Fruit fly (Drosophila melanogaster) whole organism, embryonic: ENCODE results near the gene CG6231.
A peak's percentile ranks its signal among the peaks of the same experiment; 100 is the strongest.

Experiments used
- Bgb ChIP-seq: fragments of 200-800 bp; sonication (Bioruptor generic); IDR thresholded peaks from 2 replicates; pipeline ENCODE4 v1.3.6; 2022; ENCODE audit warnings: missing biosample characterization, missing genetic modification characterization; ENCODE audit not compliant: partially characterized antibody
- CG11085 ChIP-seq: fragments of 200-800 bp; sonication (Bioruptor generic); IDR thresholded peaks from 2 replicates; pipeline ENCODE4 v1.3.6; 2022; ENCODE audit warnings: missing biosample characterization, missing genetic modification characterization
- CG11456 ChIP-seq: fragments of 200-800 bp; sonication (Bioruptor generic); IDR thresholded peaks from 3 replicates; pipeline ENCODE4 v1.3.6; 2022; ENCODE audit warnings: missing biosample characterization, missing genetic modification characterization
- CG11696 ChIP-seq: fragments of 200-800 bp; sonication (Bioruptor generic); IDR thresholded peaks from 2 replicates; pipeline ENCODE4 v1.3.6; 2022; ENCODE audit warnings: missing biosample characterization, missing genetic modification characterization
- CG12071 ChIP-seq: fragments of 200-800 bp; sonication (Bioruptor generic); optimal IDR thresholded peaks from 3 replicates; lab custom pipeline; 2018; ENCODE audit warnings: missing biosample characterization, mild to moderate bottlenecking, missing genetic modification characterization
- CG12104 ChIP-seq: fragments of 200-800 bp; sonication (Bioruptor generic); optimal IDR thresholded peaks from 3 replicates; lab custom pipeline; 2016; ENCODE audit warnings: missing biosample characterization, missing genetic modification characterization
- CG12659 ChIP-seq: fragments of 200-800 bp; sonication (Bioruptor generic); optimal IDR thresholded peaks from 3 replicates; lab custom pipeline; 2017; ENCODE audit warnings: mild to moderate bottlenecking, missing biosample characterization, missing genetic modification reagents, missing genetic modification characterization
- CG12744 ChIP-seq: fragments of 200-800 bp; sonication (Bioruptor generic); optimal IDR thresholded peaks from 2 replicates; lab custom pipeline; 2016; ENCODE audit warnings: missing biosample characterization, missing genetic modification characterization
- CG13894 ChIP-seq: fragments of 200-800 bp; sonication (Bioruptor generic); optimal IDR thresholded peaks from 3 replicates; lab custom pipeline; 2018; ENCODE audit warnings: missing biosample characterization, mild to moderate bottlenecking, missing genetic modification characterization, moderate library complexity
- CG14014 ChIP-seq: fragments of 200-800 bp; sonication (Bioruptor generic); IDR thresholded peaks from 2 replicates; pipeline ENCODE4 v1.3.6; 2022; ENCODE audit warnings: missing biosample characterization, missing genetic modification characterization
- CG15011 ChIP-seq: fragments of 200-800 bp; sonication (Bioruptor generic); optimal IDR thresholded peaks from 3 replicates; lab custom pipeline; 2018; ENCODE audit warnings: missing biosample characterization, mild to moderate bottlenecking, missing genetic modification characterization
- CG16813 ChIP-seq: fragments of 200-800 bp; sonication (Bioruptor generic); IDR thresholded peaks from 3 replicates; pipeline ENCODE4 v1.3.6; 2022; ENCODE audit warnings: missing biosample characterization, missing genetic modification characterization; ENCODE audit not compliant: partially characterized antibody
- CG17361 ChIP-seq: fragments of 200-800 bp; sonication (Bioruptor generic); IDR thresholded peaks from 3 replicates; pipeline ENCODE4 v1.3.6; 2022; ENCODE audit warnings: missing biosample characterization, missing genetic modification characterization
- CG18011 ChIP-seq: fragments of 200-800 bp; sonication (Bioruptor generic); optimal IDR thresholded peaks from 2 replicates; lab custom pipeline; 2017; ENCODE audit warnings: missing biosample characterization, missing genetic modification characterization, mild to moderate bottlenecking, moderate library complexity, missing genotype
- CG18476 ChIP-seq: fragments of 200-800 bp; sonication (Bioruptor generic); optimal IDR thresholded peaks from 2 replicates; lab custom pipeline; 2016; ENCODE audit warnings: missing biosample characterization, mild to moderate bottlenecking, missing genetic modification characterization
- CG2120 ChIP-seq: fragments of 200-800 bp; sonication (Bioruptor generic); optimal IDR thresholded peaks from 3 replicates; lab custom pipeline; 2016; ENCODE audit warnings: missing biosample characterization, missing genetic modification characterization
- CG34224 ChIP-seq: fragments of 200-800 bp; sonication (Bioruptor generic); IDR thresholded peaks from 3 replicates; pipeline ENCODE4 v1.3.6; 2022; ENCODE audit warnings: missing biosample characterization, missing genetic modification characterization; ENCODE audit not compliant: partially characterized antibody
- CG42726 ChIP-seq: fragments of 200-800 bp; sonication (Bioruptor generic); IDR thresholded peaks from 2 replicates; pipeline ENCODE4 v1.3.6; 2022; ENCODE audit warnings: missing biosample characterization, missing genetic modification characterization; ENCODE audit not compliant: partially characterized antibody
- CG6791 ChIP-seq: fragments of 200-800 bp; sonication (Bioruptor generic); IDR thresholded peaks from 3 replicates; pipeline ENCODE4 v1.3.6; 2022; ENCODE audit warnings: missing biosample characterization, missing genetic modification characterization; ENCODE audit not compliant: partially characterized antibody
- CG6854 ChIP-seq: fragments of 200-800 bp; sonication (Bioruptor generic); optimal IDR thresholded peaks from 3 replicates; lab custom pipeline; 2017; ENCODE audit warnings: missing biosample characterization, mild to moderate bottlenecking, missing genetic modification characterization
- CG7786 ChIP-seq: fragments of 200-800 bp; sonication (Bioruptor generic); optimal IDR thresholded peaks from 2 replicates; lab custom pipeline; 2016; ENCODE audit warnings: missing biosample characterization, missing genetic modification characterization
- CG7928 ChIP-seq: fragments of 200-800 bp; sonication (Bioruptor generic); optimal IDR thresholded peaks from 2 replicates; lab custom pipeline; 2017; ENCODE audit warnings: missing biosample characterization, mild to moderate bottlenecking, missing genetic modification characterization
- CG8281 ChIP-seq: fragments of 200-800 bp; sonication (Bioruptor generic); optimal IDR thresholded peaks from 2 replicates; lab custom pipeline; 2018; ENCODE audit warnings: missing biosample characterization, mild to moderate bottlenecking, missing genetic modification characterization, moderate library complexity
- CG9797 ChIP-seq: fragments of 200-800 bp; sonication (Bioruptor generic); optimal IDR thresholded peaks from 3 replicates; lab custom pipeline; 2018; ENCODE audit warnings: missing biosample characterization, mild to moderate bottlenecking, missing genetic modification characterization
- CG9876 ChIP-seq: fragments of 200-800 bp; sonication (Bioruptor generic); optimal IDR thresholded peaks from 2 replicates; lab custom pipeline; 2016; ENCODE audit warnings: missing biosample characterization, missing genetic modification characterization
- Camta ChIP-seq: fragments of 200-800 bp; sonication (Bioruptor generic); optimal IDR thresholded peaks from 2 replicates; lab custom pipeline; 2016; ENCODE audit warnings: missing biosample characterization, missing genetic modification characterization
- Doc3 ChIP-seq: fragments of 200-800 bp; sonication (Bioruptor generic); IDR thresholded peaks from 3 replicates; pipeline ENCODE4 v1.3.6; 2022; ENCODE audit warnings: missing biosample characterization, missing genetic modification characterization; ENCODE audit not compliant: partially characterized antibody
- Dp ChIP-seq: fragments of 200-800 bp; sonication (Bioruptor generic); optimal IDR thresholded peaks from 2 replicates; lab custom pipeline; 2018; ENCODE audit warnings: missing biosample characterization, mild to moderate bottlenecking, missing genetic modification characterization, moderate library complexity
- Ets97D ChIP-seq: fragments of 200-800 bp; sonication (Bioruptor generic); optimal IDR thresholded peaks from 3 replicates; lab custom pipeline; 2016; ENCODE audit warnings: missing biosample characterization, missing genetic modification characterization
- Fer3 ChIP-seq: fragments of 200-800 bp; sonication (Bioruptor generic); optimal IDR thresholded peaks from 2 replicates; lab custom pipeline; 2018; ENCODE audit warnings: missing biosample characterization, mild to moderate bottlenecking, missing genetic modification characterization, moderate library complexity
- MBD-R2 ChIP-seq: fragments of 200-800 bp; sonication (Bioruptor generic); IDR thresholded peaks from 2 replicates; pipeline ENCODE4 v1.3.6; 2022; ENCODE audit warnings: missing biosample characterization, missing genetic modification characterization
- Opbp ChIP-seq: fragments of 200-800 bp; sonication (Bioruptor generic); IDR thresholded peaks from 3 replicates; pipeline ENCODE4 v1.3.6; 2022; ENCODE audit warnings: missing biosample characterization, missing genetic modification characterization; ENCODE audit not compliant: partially characterized antibody
- Rfx ChIP-seq: fragments of 200-800 bp; sonication (Bioruptor generic); IDR thresholded peaks from 2 replicates; pipeline ENCODE4 v1.3.6; 2022; ENCODE audit warnings: missing biosample characterization, missing genetic modification characterization
- Tbp ChIP-seq: fragments of >200 bp; optimal IDR thresholded peaks from 2 replicates; lab custom pipeline; 2018; ENCODE audit warnings: missing biosample characterization, missing genetic modification characterization
- Xrp1 ChIP-seq: fragments of 200-800 bp; sonication (Bioruptor generic); IDR thresholded peaks from 2 replicates; pipeline ENCODE4 v1.3.6; 2022; ENCODE audit warnings: missing biosample characterization, missing genetic modification characterization
- bbx ChIP-seq: fragments of 200-800 bp; sonication (Bioruptor generic); IDR thresholded peaks from 2 replicates; pipeline ENCODE4 v1.3.6; 2022; ENCODE audit warnings: missing biosample characterization, missing genetic modification characterization; ENCODE audit not compliant: partially characterized antibody
- ems ChIP-seq: fragments of 200-800 bp; sonication (Bioruptor generic); optimal IDR thresholded peaks from 3 replicates; lab custom pipeline; 2016; ENCODE audit warnings: missing biosample characterization, missing genetic modification characterization
- eve ChIP-seq, 2 experiments: fragments of >200 bp; optimal IDR thresholded peaks; 2 replicates each; lab custom pipeline; 2017; ENCODE audit warnings: missing biosample characterization in 2 of 2, missing genetic modification characterization in 2 of 2
- gfzf ChIP-seq: fragments of 200-800 bp; sonication (Bioruptor generic); optimal IDR thresholded peaks from 2 replicates; lab custom pipeline; 2016; ENCODE audit warnings: missing biosample characterization, mild to moderate bottlenecking, missing genetic modification characterization, moderate library complexity
- ham ChIP-seq: fragments of 200-800 bp; sonication (Bioruptor generic); IDR thresholded peaks from 2 replicates; pipeline ENCODE4 v1.3.6; 2022; ENCODE audit warnings: missing biosample characterization, missing genetic modification characterization
- kni ChIP-seq: fragments of 200-800 bp; sonication (Bioruptor generic); optimal IDR thresholded peaks from 3 replicates; lab custom pipeline; 2017; ENCODE audit warnings: mild to moderate bottlenecking, missing biosample characterization, missing genetic modification reagents, missing genetic modification characterization
- knrl ChIP-seq: fragments of 200-800 bp; sonication (Bioruptor generic); IDR thresholded peaks from 3 replicates; pipeline ENCODE4 v1.3.6; 2022; ENCODE audit warnings: missing biosample characterization, missing genetic modification characterization; ENCODE audit not compliant: partially characterized antibody
- lab ChIP-seq: fragments of 200-800 bp; sonication (Bioruptor generic); optimal IDR thresholded peaks from 3 replicates; lab custom pipeline; 2017; ENCODE audit warnings: missing biosample characterization, missing genetic modification characterization, mild to moderate bottlenecking, moderate library complexity, missing genetic modification reagents
- mam ChIP-seq: fragments of 200-800 bp; sonication (Bioruptor generic); optimal IDR thresholded peaks from 3 replicates; lab custom pipeline; 2016; ENCODE audit warnings: missing biosample characterization, missing genetic modification characterization
- pan ChIP-seq, 4 experiments: fragments of >200 bp in 3 of 4; fragments of 200-800 bp in 1 of 4; sonication (Bioruptor generic) in 1 of 4; optimal IDR thresholded peaks in 3 of 4; IDR thresholded peaks in 1 of 4; 2 replicates each; pipeline versions ENCODE4 v1.3.6 to Lab custom; 2017 to 2022; ENCODE audit warnings: missing biosample characterization in 2 of 4, missing genetic modification characterization in 2 of 4, mixed read lengths in 1 of 4
- sens ChIP-seq: fragments of 200-800 bp; sonication (Bioruptor generic); peaks from one replicate; lab custom pipeline; 2016; ENCODE audit warnings: missing biosample characterization, missing genetic modification characterization
- slbo ChIP-seq: fragments of 200-800 bp; sonication (Bioruptor generic); IDR thresholded peaks from 2 replicates; pipeline ENCODE4 v1.3.6; 2022; ENCODE audit warnings: missing biosample characterization, missing genetic modification characterization
- unpg ChIP-seq: fragments of 200-800 bp; sonication (Bioruptor generic); optimal IDR thresholded peaks from 3 replicates; lab custom pipeline; 2018; ENCODE audit warnings: missing biosample characterization, mild to moderate bottlenecking, missing genetic modification characterization, moderate library complexity
- zfh1 ChIP-seq: fragments of 200-800 bp; sonication (Bioruptor generic); IDR thresholded peaks from 3 replicates; pipeline ENCODE4 v1.3.6; 2022; ENCODE audit warnings: missing biosample characterization, missing genetic modification characterization

Gene CG6231

DNA sequence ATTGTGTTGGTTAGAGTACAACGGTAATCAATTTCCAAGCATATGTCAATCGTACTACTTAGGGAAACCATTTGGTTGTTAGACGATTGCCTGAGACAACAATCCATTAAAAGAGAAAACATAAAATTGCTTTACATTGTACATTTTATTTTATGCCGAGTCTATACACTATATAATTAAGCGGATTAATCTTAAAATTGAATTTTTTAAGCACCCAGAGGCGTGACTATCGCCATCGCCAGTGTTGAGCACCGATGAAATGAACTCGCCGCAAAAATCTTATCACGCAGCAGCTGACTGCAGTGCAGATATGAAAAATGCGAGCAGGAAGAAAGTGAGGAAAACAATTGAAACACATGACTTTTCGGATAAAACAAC, 10.4 kb upstream of the CG6231 start (continued):
- TF ChIP-seq mam (no peak), CG7786 (peak; percentile 1), ems (GFP tag; lab: Kevin White, UChicago) (no peak), CG18476 (GFP tag; lab: Kevin White, UChicago) (no peak), CG42726 (GFP tag; lab: Robert Waterston, UW) (peak; percentile 52; the same call in 1 of the 2 replicates), CG11696 (GFP tag; lab: Robert Waterston, UW) (no peak), Fer3 (peak; percentile 25), unpg (GFP tag; lab: Kevin White, UChicago) (no peak), CG6791 (peak; percentile 91), CG12071 (no peak), kni (no peak), CG12744 (GFP tag; lab: Kevin White, UChicago) (no peak), eve (GFP tag; optimal IDR thresholded peaks at IDR 0.05; lab: Kevin White, UChicago) (no peak), CG14014 (GFP tag; lab: Robert Waterston, UW) (0 out of 2 replicates have a peak, but pooled peaks have one; percentile 21), CG6854 (GFP tag; lab: Kevin White, UChicago) (no peak), CG2120 (GFP tag; lab: Kevin White, UChicago) (peak; percentile 27), bbx (GFP tag; lab: Robert Waterston, UW) (peak; percentile 88), CG17361 (GFP tag; lab: Robert Waterston, UW) (peak; percentile 47; the same call in 1 of the 3 replicates), knrl (GFP tag; lab: Robert Waterston, UW) (peak; percentile 80; the same call in 2 of the 3 replicates), CG18011 (GFP tag; lab: Kevin White, UChicago) (peak; percentile 84), Doc3 (GFP tag; lab: Robert Waterston, UW) (peak; percentile 81), CG15011 (no peak), CG9876 (GFP tag; lab: Kevin White, UChicago) (no peak), Dp (peak; percentile 47), CG11456 (GFP tag; lab: Robert Waterston, UW) (no peak), CG13894 (tag; lab: Kevin White, UChicago) (no peak), Opbp (GFP tag; lab: Robert Waterston, UW) (peak; percentile 74; the same call in 2 of the 3 replicates), gfzf (GFP tag; lab: Kevin White, UChicago) (no peak), CG12104 (GFP tag; lab: Kevin White, UChicago) (no peak), Bgb (peak; percentile 85), CG7928 (GFP tag; lab: Kevin White, UChicago) (no peak), CG11085 (no peak), CG16813 (GFP tag; lab: Robert Waterston, UW) (peak; percentile 69), Xrp1 (GFP tag; lab: Robert Waterston, UW) (0 out of 2 replicates have a peak, but pooled peaks have one; percentile 11), MBD-R2 (GFP tag; lab: Robert Waterston, UW) (no peak), CG34224 (GFP tag; lab: Robert Waterston, UW) (peak; percentile 62), ham (GFP tag; lab: Robert Waterston, UW) (no peak), pan (optimal IDR thresholded peaks at IDR 0.05; lab: Kevin White, UChicago) (no peak), pan (GFP tag; optimal IDR thresholded peaks at IDR 0.05 in 1 of 2, IDR thresholded peaks at IDR 0.05 in 1 of 2) (peak in 1 of 2 experiments; percentile 31), CG8281 (tag; lab: Kevin White, UChicago) (no peak), CG9797 (GFP tag; lab: Kevin White, UChicago) (no peak), Ets97D (GFP tag; lab: Kevin White, UChicago) (peak; percentile 3), Camta (GFP tag; lab: Kevin White, UChicago) (peak; percentile 11), Tbp (GFP tag; lab: Kevin White, UChicago) (no peak), Rfx (GFP tag; lab: Robert Waterston, UW) (peak; percentile 59; the same call in 1 of the 2 replicates), zfh1 (peak; percentile 42; the same call in 1 of the 3 replicates), slbo (peak; percentile 21; the same call in 1 of the 2 replicates), CG12659 (GFP tag; lab: Kevin White, UChicago) (peak; percentile 12), lab (GFP tag; lab: Kevin White, UChicago) (peak; percentile 21), sens (peak; percentile 87)
